Worm (Caenorhabditis elegans) whole organism, L2 larva: ENCODE data around the gene btbd-10.

ENCODE experiments used
- R02D3.7 ChIP-seq: fragments of 150-350 bp; optimal IDR thresholded peaks from 2 replicates; lab custom pipeline; 2014; ENCODE audit warnings: missing biosample characterization, missing genetic modification characterization
- ZK546.5 ChIP-seq: sonication (generic microtip); optimal IDR thresholded peaks from 2 replicates; lab custom pipeline; 2017; ENCODE audit warnings: missing biosample characterization, missing genetic modification characterization
- alr-1 ChIP-seq: fragments of 150-350 bp; optimal IDR thresholded peaks from 2 replicates; lab custom pipeline; 2014; ENCODE audit warnings: missing biosample characterization, missing genetic modification characterization
- aly-2 ChIP-seq: fragments of 150-350 bp; optimal IDR thresholded peaks from 2 replicates; lab custom pipeline; 2014; ENCODE audit warnings: missing biosample characterization, missing genetic modification characterization
- ama-1 ChIP-seq: fragments of 150-350 bp; optimal IDR thresholded peaks from 2 replicates; lab custom pipeline; 2018; ENCODE audit warnings: inconsistent platforms
- ceh-82 ChIP-seq: fragments of 150-350 bp; optimal IDR thresholded peaks from 2 replicates; lab custom pipeline; 2014; ENCODE audit warnings: missing biosample characterization, missing genetic modification characterization
- elt-1 ChIP-seq: fragments of 150-350 bp; optimal IDR thresholded peaks from 2 replicates; lab custom pipeline; 2014; ENCODE audit warnings: missing biosample characterization, missing genetic modification characterization
- fos-1 ChIP-seq: fragments of 150-350 bp; optimal IDR thresholded peaks from 2 replicates; lab custom pipeline; 2014; ENCODE audit warnings: missing biosample characterization, missing genetic modification characterization
- nhr-10 ChIP-seq: sonication (generic microtip); optimal IDR thresholded peaks from 2 replicates; lab custom pipeline; 2017; ENCODE audit warnings: missing biosample characterization, missing genetic modification characterization
- nhr-23 ChIP-seq: fragments of 150-350 bp; optimal IDR thresholded peaks from 2 replicates; lab custom pipeline; 2014; ENCODE audit warnings: missing biosample characterization, missing genetic modification reagents, missing genetic modification characterization
- nhr-237 ChIP-seq: fragments of 150-350 bp; optimal IDR thresholded peaks from 2 replicates; lab custom pipeline; 2014; ENCODE audit warnings: missing biosample characterization, missing genetic modification characterization
- nhr-6 ChIP-seq: fragments of 150-350 bp; optimal IDR thresholded peaks from 2 replicates; lab custom pipeline; 2014; ENCODE audit warnings: missing biosample characterization, missing genetic modification characterization
- snpc-4 ChIP-seq: fragments of 150-350 bp; optimal IDR thresholded peaks from 2 replicates; lab custom pipeline; 2014; ENCODE audit warnings: missing biosample characterization, missing genetic modification characterization
- ztf-11 ChIP-seq: sonication (generic microtip); optimal IDR thresholded peaks from 2 replicates; lab custom pipeline; 2017; ENCODE audit warnings: missing biosample characterization, missing genetic modification characterization

ce11 chrII:4902035-4902434 lies 2.8 kb upstream of the btbd-10 start, which contains the start of gene R05F9.9:
- TF ChIP-seq fos-1 (no peak), aly-2 (tag; lab: Kevin White, UChicago) (no peak), nhr-237 (tag; lab: Kevin White, UChicago) (no peak), R02D3.7 (tag; lab: Kevin White, UChicago) (no peak), ceh-82 (tag; lab: Kevin White, UChicago) (no peak), snpc-4 (no peak), nhr-10 (tag; lab: Kevin White, UChicago) (no peak), nhr-6 (tag; lab: Kevin White, UChicago) (no peak), nhr-23 (tag; lab: Kevin White, UChicago) (no peak), alr-1 (tag; lab: Kevin White, UChicago) (no peak), ama-1 (lab: Kevin White, UChicago) (peak; percentile 62), ZK546.5 (no peak), ztf-11 (tag; lab: Kevin White, UChicago) (no peak), elt-1 (tag; lab: Kevin White, UChicago) (no peak)
